Worm (Caenorhabditis elegans) whole organism, young adult: ENCODE results near the gene dop-6.

Experiments used
- B0019.2 ChIP-seq: fragments of 200-800 bp; sonication (Bioruptor generic); conservative IDR thresholded peaks from 2 replicates; pipeline ENCODE4 v1.3.6; 2022; ENCODE audit warnings: missing genetic modification reagents, missing genetic modification characterization, missing compliant biosample characterization
- B0035.1 ChIP-seq: sonication (generic microtip); optimal IDR thresholded peaks from 2 replicates; lab custom pipeline; 2016; ENCODE audit warnings: missing genetic modification characterization, mild to moderate bottlenecking, missing compliant biosample characterization, missing genotype, missing genetic modification reagents
- B0261.1 ChIP-seq: sonication (generic microtip); optimal IDR thresholded peaks from 2 replicates; lab custom pipeline; 2016; ENCODE audit warnings: mild to moderate bottlenecking, missing genetic modification characterization, moderate library complexity, missing compliant biosample characterization
- B0336.3 ChIP-seq: fragments of 200-800 bp; sonication (Bioruptor generic); IDR thresholded peaks from 2 replicates; pipeline ENCODE4 v1.3.6; 2022; ENCODE audit warnings: missing genetic modification characterization, missing compliant biosample characterization
- D2030.7 ChIP-seq: fragments of 200-800 bp; sonication (Bioruptor generic); IDR thresholded peaks from 2 replicates; pipeline ENCODE4 v1.3.6; 2022; ENCODE audit warnings: missing genetic modification reagents, missing genetic modification characterization, missing compliant biosample characterization
- F33H1.4 ChIP-seq: fragments of 200-800 bp; sonication (Bioruptor generic); IDR thresholded peaks from 2 replicates; pipeline ENCODE4 v1.3.6; 2022; ENCODE audit warnings: missing genetic modification reagents, missing genetic modification characterization, missing compliant biosample characterization
- F49E8.2 ChIP-seq: sonication (generic microtip); optimal IDR thresholded peaks from 3 replicates; lab custom pipeline; 2017; ENCODE audit warnings: missing genetic modification characterization, mild to moderate bottlenecking, missing compliant biosample characterization, antibody characterized with exemption, moderate library complexity; ENCODE audit not compliant: insufficient read depth
- Y56A3A.18 ChIP-seq: fragments of 200-800 bp; sonication (Bioruptor generic); IDR thresholded peaks from 2 replicates; pipeline ENCODE4 v1.3.6; 2022; ENCODE audit warnings: missing genetic modification reagents, missing genetic modification characterization, missing compliant biosample characterization
- aptf-3 ChIP-seq: fragments of 200-800 bp; sonication (Bioruptor generic); IDR thresholded peaks from 2 replicates; pipeline ENCODE4 v1.3.6; 2022; ENCODE audit warnings: missing genetic modification characterization, missing compliant biosample characterization
- attf-6 ChIP-seq: fragments of 200-800 bp; sonication (Bioruptor generic); IDR thresholded peaks from 2 replicates; pipeline ENCODE4 v1.3.6; 2022; ENCODE audit warnings: missing genetic modification reagents, missing genetic modification characterization, missing compliant biosample characterization
- bed-1 ChIP-seq: fragments of 200-800 bp; sonication (Bioruptor generic); IDR thresholded peaks from 2 replicates; pipeline ENCODE4 v1.3.6; 2022; ENCODE audit warnings: missing genetic modification reagents, missing genetic modification characterization, missing compliant biosample characterization
- bed-2 ChIP-seq: fragments of 200-800 bp; sonication (Bioruptor generic); IDR thresholded peaks from 2 replicates; pipeline ENCODE4 v1.3.6; 2022; ENCODE audit warnings: missing genetic modification reagents, missing genetic modification characterization, missing compliant biosample characterization
- cebp-1 ChIP-seq, 2 experiments: fragments of 200-800 bp in 1 of 2; sonication (Bioruptor generic) in 1 of 2; sonication (generic microtip) in 1 of 2; IDR thresholded peaks in 1 of 2; optimal IDR thresholded peaks in 1 of 2; 2 replicates each; pipeline versions ENCODE4 v1.3.6 to Lab custom; 2017 to 2022; ENCODE audit warnings: missing compliant biosample characterization in 2 of 2, missing genetic modification characterization in 2 of 2, mild to moderate bottlenecking in 1 of 2, missing genetic modification reagents in 1 of 2, moderate library complexity in 1 of 2
- cebp-2 ChIP-seq: fragments of 200-800 bp; sonication (Bioruptor generic); IDR thresholded peaks from 2 replicates; pipeline ENCODE4 v1.3.6; 2022; ENCODE audit warnings: missing genetic modification characterization, missing compliant biosample characterization
- ceh-100 ChIP-seq: fragments of 200-800 bp; sonication (Bioruptor generic); IDR thresholded peaks from 2 replicates; pipeline ENCODE4 v1.3.6; 2022; ENCODE audit warnings: missing genetic modification reagents, missing genetic modification characterization, missing compliant biosample characterization
- ceh-27 ChIP-seq: fragments of 200-800 bp; sonication (Bioruptor generic); optimal IDR thresholded peaks from 2 replicates; lab custom pipeline; 2018; ENCODE audit warnings: mild to moderate bottlenecking, missing genetic modification characterization, moderate library complexity, missing compliant biosample characterization
- ceh-58 ChIP-seq: fragments of 200-800 bp; sonication (Bioruptor generic); IDR thresholded peaks from 2 replicates; pipeline ENCODE4 v1.3.6; 2022; ENCODE audit warnings: missing genetic modification characterization, missing compliant biosample characterization
- die-1 ChIP-seq: sonication (generic microtip); optimal IDR thresholded peaks from 2 replicates; lab custom pipeline; 2016; ENCODE audit warnings: missing genotype, mild to moderate bottlenecking, missing genetic modification characterization, missing compliant biosample characterization
- ets-4 ChIP-seq: fragments of 200-800 bp; sonication (Bioruptor generic); optimal IDR thresholded peaks from 2 replicates; lab custom pipeline; 2018; ENCODE audit warnings: mild to moderate bottlenecking, missing genetic modification characterization, missing compliant biosample characterization
- him-1 ChIP-seq: sonication (generic microtip); optimal IDR thresholded peaks from 2 replicates; lab custom pipeline; 2016; ENCODE audit warnings: missing genotype, missing genetic modification reagents, missing genetic modification characterization, missing compliant biosample characterization
- hlh-26 ChIP-seq: fragments of 200-800 bp; sonication (Bioruptor generic); conservative IDR thresholded peaks from 2 replicates; pipeline ENCODE4 v1.3.6; 2022; ENCODE audit warnings: missing genetic modification reagents, missing genetic modification characterization, missing compliant biosample characterization
- hmg-20 ChIP-seq: fragments of 200-800 bp; sonication (Bioruptor generic); IDR thresholded peaks from 2 replicates; pipeline ENCODE4 v1.3.6; 2022; ENCODE audit warnings: missing genetic modification reagents, missing genetic modification characterization, missing compliant biosample characterization
- let-526 ChIP-seq: fragments of 200-800 bp; sonication (Bioruptor generic); IDR thresholded peaks from 2 replicates; pipeline ENCODE4 v1.3.6; 2022; ENCODE audit warnings: missing genetic modification reagents, missing genetic modification characterization, missing compliant biosample characterization
- let-607 ChIP-seq, 2 experiments: fragments of 200-800 bp in 1 of 2; sonication (Bioruptor generic) in 1 of 2; sonication (generic microtip) in 1 of 2; optimal IDR thresholded peaks; 2 replicates each; lab custom pipeline; 2016 to 2018; ENCODE audit warnings: mild to moderate bottlenecking in 2 of 2, missing compliant biosample characterization in 2 of 2, missing genetic modification characterization in 2 of 2, moderate library complexity in 2 of 2, missing genotype in 1 of 2
- lin-26 ChIP-seq: fragments of 200-800 bp; sonication (Bioruptor generic); IDR thresholded peaks from 2 replicates; pipeline ENCODE4 v1.3.6; 2022; ENCODE audit warnings: missing genetic modification reagents, missing genetic modification characterization, missing compliant biosample characterization
- lin-40 ChIP-seq: sonication (generic microtip); optimal IDR thresholded peaks from 2 replicates; lab custom pipeline; 2016; ENCODE audit warnings: missing genetic modification characterization, mild to moderate bottlenecking, missing compliant biosample characterization, missing genotype, missing genetic modification reagents
- lsl-1 ChIP-seq: fragments of 200-800 bp; sonication (Bioruptor generic); optimal IDR thresholded peaks from 2 replicates; lab custom pipeline; 2018; ENCODE audit warnings: mild to moderate bottlenecking, missing genetic modification characterization, moderate library complexity, missing compliant biosample characterization
- lsy-27 ChIP-seq: sonication (generic microtip); optimal IDR thresholded peaks from 2 replicates; lab custom pipeline; 2017; ENCODE audit warnings: missing genetic modification characterization, mild to moderate bottlenecking, missing compliant biosample characterization, antibody characterized with exemption, missing genotype, borderline replicate concordance; ENCODE audit not compliant: insufficient read depth
- mcd-1 ChIP-seq: fragments of 200-800 bp; sonication (Bioruptor generic); IDR thresholded peaks from 2 replicates; pipeline ENCODE4 v1.3.6; 2022; ENCODE audit warnings: missing genetic modification reagents, missing genetic modification characterization, missing compliant biosample characterization
- mes-4 ChIP-seq: sonication (generic microtip); optimal IDR thresholded peaks from 2 replicates; lab custom pipeline; 2016; ENCODE audit warnings: missing genotype, missing genetic modification characterization, missing compliant biosample characterization
- nfya-1 ChIP-seq: sonication (generic microtip); optimal IDR thresholded peaks from 2 replicates; lab custom pipeline; 2017; ENCODE audit warnings: antibody characterized with exemption, missing compliant biosample characterization, missing genetic modification characterization, borderline replicate concordance; ENCODE audit not compliant: insufficient read depth
- nfyb-1 ChIP-seq: fragments of 200-800 bp; sonication (Bioruptor generic); IDR thresholded peaks from 2 replicates; pipeline ENCODE4 v1.3.6; 2022; ENCODE audit warnings: missing genetic modification reagents, missing genetic modification characterization, missing compliant biosample characterization
- nhr-120 ChIP-seq: fragments of 200-800 bp; sonication (Bioruptor generic); IDR thresholded peaks from 2 replicates; pipeline ENCODE4 v1.3.6; 2022; ENCODE audit warnings: missing genetic modification characterization, missing compliant biosample characterization
- nhr-27 ChIP-seq: fragments of 200-800 bp; sonication (Bioruptor generic); optimal IDR thresholded peaks from 2 replicates; lab custom pipeline; 2018; ENCODE audit warnings: mild to moderate bottlenecking, missing genetic modification characterization, moderate library complexity, missing compliant biosample characterization
- nhr-80 ChIP-seq: sonication (generic microtip); optimal IDR thresholded peaks from 2 replicates; lab custom pipeline; 2016; ENCODE audit warnings: missing genetic modification characterization, missing compliant biosample characterization
- rcor-1 ChIP-seq: fragments of 200-800 bp; sonication (Bioruptor generic); IDR thresholded peaks from 2 replicates; pipeline ENCODE4 v1.3.6; 2022; ENCODE audit warnings: missing genetic modification reagents, missing genetic modification characterization, missing compliant biosample characterization
- snpc-1.3 ChIP-seq: sonication (generic microtip); optimal IDR thresholded peaks from 2 replicates; lab custom pipeline; 2017; ENCODE audit warnings: missing genetic modification characterization, mild to moderate bottlenecking, missing compliant biosample characterization, antibody characterized with exemption, moderate library complexity, missing genotype, missing genetic modification reagents; ENCODE audit not compliant: insufficient read depth
- somi-1 ChIP-seq: fragments of 200-800 bp; sonication (Bioruptor generic); optimal IDR thresholded peaks from 2 replicates; lab custom pipeline; 2018; ENCODE audit warnings: mild to moderate bottlenecking, missing genetic modification characterization, missing compliant biosample characterization
- sptf-2 ChIP-seq: fragments of 200-800 bp; sonication (Bioruptor generic); optimal IDR thresholded peaks from 2 replicates; lab custom pipeline; 2018; ENCODE audit warnings: mild to moderate bottlenecking, missing genetic modification characterization, missing compliant biosample characterization
- tbp1 ChIP-seq: fragments of 200-800 bp; sonication (Bioruptor generic); optimal IDR thresholded peaks from 2 replicates; lab custom pipeline; 2018; ENCODE audit warnings: mild to moderate bottlenecking, missing genetic modification characterization, missing compliant biosample characterization
- tbx-9 ChIP-seq: sonication (generic microtip); optimal IDR thresholded peaks from 2 replicates; lab custom pipeline; 2016; ENCODE audit warnings: borderline replicate concordance, missing genetic modification characterization, inconsistent platforms, missing compliant biosample characterization
- unc-130 ChIP-seq: sonication (generic microtip); optimal IDR thresholded peaks from 2 replicates; lab custom pipeline; 2016; ENCODE audit warnings: missing genetic modification reagents, missing genetic modification characterization, missing compliant biosample characterization
- ztf-28 ChIP-seq: fragments of 200-800 bp; sonication (Bioruptor generic); IDR thresholded peaks from 2 replicates; pipeline ENCODE4 v1.3.6; 2022; ENCODE audit warnings: missing genetic modification reagents, missing genetic modification characterization, missing compliant biosample characterization
- ztf-6 ChIP-seq: fragments of 200-800 bp; sonication (Bioruptor generic); IDR thresholded peaks from 2 replicates; pipeline ENCODE4 v1.3.6; 2022; ENCODE audit warnings: missing genetic modification reagents, missing genetic modification characterization, missing compliant biosample characterization

Gene dop-6

DNA sequence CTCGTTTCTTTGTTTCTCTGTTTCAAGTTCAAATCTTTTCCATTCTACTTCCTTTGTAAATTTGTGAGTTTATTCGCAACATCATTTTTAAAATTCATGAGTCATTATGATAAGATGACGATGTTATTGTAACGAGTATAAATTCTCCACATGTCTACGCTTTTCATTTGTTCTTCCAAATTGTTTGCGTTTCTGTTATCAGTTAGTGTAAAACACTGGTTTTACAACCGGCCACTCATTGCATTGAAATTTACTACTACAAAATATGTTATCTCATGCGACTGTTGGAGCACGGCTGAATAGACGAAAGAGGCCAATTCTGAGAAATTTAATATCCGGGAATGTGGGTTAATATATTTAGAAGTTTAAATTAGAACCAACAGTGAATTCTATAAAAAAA is 38.3 kb upstream of the dop-6 start, which contains the start of gene C52B9.19:
C52B9.19 (plus strand) TSS at position 176 of the 400 bp plus-strand sequence.
- TF ChIP-seq B0019.2 (GFP tag; lab: Robert Waterston, UW) (no peak), ceh-100 (no peak), attf-6 (GFP tag; lab: Robert Waterston, UW) (no peak), die-1 (tag; lab: Kevin White, UChicago) (no peak), mes-4 (tag; lab: Kevin White, UChicago) (no peak), somi-1 (no peak), tbp1 (GFP tag; lab: Kevin White, UChicago) (no peak), B0261.1 (tag; lab: Kevin White, UChicago) (no peak)

DNA sequence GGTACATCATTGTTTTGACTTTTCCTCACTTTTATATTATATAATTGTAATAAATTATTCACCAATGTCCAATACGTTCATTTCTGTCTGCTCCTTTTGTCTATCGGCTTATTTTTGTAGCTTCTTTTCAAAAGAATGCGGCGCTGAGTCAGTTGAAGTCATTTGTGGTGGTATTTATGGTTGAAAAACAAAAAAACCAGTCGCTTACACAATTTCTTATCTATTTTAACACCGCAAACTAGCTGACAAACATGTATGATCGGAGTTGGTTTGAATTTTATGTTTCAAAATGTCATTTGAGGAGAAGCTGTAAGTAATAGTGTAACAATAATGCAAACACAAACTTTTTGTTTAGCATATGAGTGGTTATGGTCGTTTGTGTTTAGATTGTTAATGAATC is 36.7 kb upstream of the dop-6 start, which contains the start of gene ets-10:
ets-10 (plus strand) TSS at position 201 of the 400 bp plus-strand sequence.
- TF ChIP-seq sptf-2 (GFP tag; lab: Kevin White, UChicago) (no peak), F33H1.4 (GFP tag; lab: Robert Waterston, UW) (no peak), D2030.7 (GFP tag; lab: Robert Waterston, UW) (no peak), F49E8.2 (tag; lab: Kevin White, UChicago) (no peak), bed-1 (GFP tag; lab: Robert Waterston, UW) (no peak), nhr-27 (no peak), lin-40 (no peak), ceh-27 (GFP tag; lab: Kevin White, UChicago) (no peak), lin-26 (GFP tag; lab: Robert Waterston, UW) (no peak), ets-4 (GFP tag; lab: Kevin White, UChicago) (no peak), lsl-1 (GFP tag; lab: Kevin White, UChicago) (no peak), B0035.1 (tag; lab: Kevin White, UChicago) (no peak), him-1 (no peak), aptf-3 (GFP tag; lab: Robert Waterston, UW) (no peak), hlh-26 (GFP tag; lab: Robert Waterston, UW) (no peak), bed-2 (GFP tag; lab: Robert Waterston, UW) (no peak), unc-130 (GFP tag; lab: Kevin White, UChicago) (no peak), nfyb-1 (GFP tag; lab: Robert Waterston, UW) (no peak), mcd-1 (no peak), snpc-1.3 (tag; lab: Kevin White, UChicago) (no peak)

DNA sequence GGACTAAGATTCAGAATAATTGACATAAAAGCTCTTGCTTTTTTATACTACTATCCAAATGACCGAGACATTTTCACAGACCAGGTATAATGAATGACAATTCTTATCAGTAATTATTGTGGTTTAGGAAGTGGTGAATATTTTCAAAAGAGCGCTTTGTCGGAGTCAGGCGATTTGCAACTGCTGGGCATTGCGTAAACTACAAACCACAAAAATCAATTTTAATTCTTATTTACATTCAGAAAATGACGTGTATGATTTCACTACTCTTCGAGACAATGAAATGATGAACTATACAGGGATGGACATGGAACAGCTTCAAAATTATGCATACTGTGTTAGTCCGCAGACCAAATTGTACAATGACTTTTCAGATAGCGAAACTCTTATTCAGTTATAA is 36.2 kb upstream of the dop-6 start:
- TF ChIP-seq nhr-80 (tag; lab: Kevin White, UChicago) (peak; percentile 65), let-607 (tag; optimal IDR thresholded peaks at IDR 0.05; lab: Kevin White, UChicago) (no peak)

DNA sequence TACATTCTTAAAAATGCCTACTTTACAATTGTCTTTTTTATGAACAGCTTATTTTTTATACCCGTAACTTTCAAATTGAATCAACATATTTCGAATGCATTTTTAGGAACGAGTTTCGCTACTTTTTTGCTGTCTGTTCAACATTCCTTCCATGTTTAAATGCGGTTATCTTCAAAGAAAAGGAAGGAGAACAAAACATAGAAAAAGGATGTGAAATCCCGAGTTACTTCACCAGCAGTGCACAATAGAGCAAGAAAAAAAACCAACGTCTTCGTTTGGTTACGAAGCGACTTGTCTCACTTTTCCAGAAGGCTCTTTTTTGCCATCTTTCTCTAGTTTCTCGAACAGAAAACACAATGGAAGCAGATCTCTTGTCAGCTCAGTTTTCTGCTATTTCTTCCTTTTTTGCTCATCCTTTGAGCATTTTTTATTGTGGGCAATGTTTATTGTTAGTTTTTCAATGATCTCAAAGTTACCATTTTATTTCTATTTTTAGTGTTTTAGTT is 34.9 kb upstream of the dop-6 start, which contains the start of gene cka-2:
cka-2 (plus strand) TSS at position 456 of the 506 bp plus-strand sequence.
- TF ChIP-seq tbx-9 (tag; lab: Kevin White, UChicago): no peak
- TF ChIP-seq let-526: no peak
- TF ChIP-seq cebp-2 (GFP tag; lab: Robert Waterston, UW): no peak
- TF ChIP-seq ceh-58 (GFP tag; lab: Robert Waterston, UW): no peak
- no peak for TF ChIP-seq rcor-1 (GFP tag; lab: Robert Waterston, UW)
- TF ChIP-seq ztf-6 (GFP tag; lab: Robert Waterston, UW): no peak
- no peak for TF ChIP-seq nhr-120
- TF ChIP-seq cebp-1 (GFP tag; IDR thresholded peaks at IDR 0.05; lab: Robert Waterston, UW): no peak
- TF ChIP-seq cebp-1 (tag; optimal IDR thresholded peaks at IDR 0.05; lab: Kevin White, UChicago): no peak
- TF ChIP-seq nfya-1 (tag; lab: Kevin White, UChicago): no peak
- no peak for TF ChIP-seq Y56A3A.18 (GFP tag; lab: Robert Waterston, UW)
- TF ChIP-seq B0336.3: no peak
- TF ChIP-seq hmg-20 (GFP tag; lab: Robert Waterston, UW): no peak
- no peak for TF ChIP-seq ztf-28 (GFP tag; lab: Robert Waterston, UW)
- TF ChIP-seq F33H1.4 (GFP tag; lab: Robert Waterston, UW): no peak
- no peak for TF ChIP-seq lsy-27 (tag; lab: Kevin White, UChicago)
